Worm (Caenorhabditis elegans) whole organism, early embryonic: ENCODE results near the gene nep-12.

ENCODE experiments used
- B0310.2 ChIP-seq: sonication (generic microtip); optimal IDR thresholded peaks from 2 replicates; lab custom pipeline; 2016; ENCODE audit warnings: mild to moderate bottlenecking, missing genetic modification characterization, missing compliant biosample characterization
- F13C5.2 ChIP-seq: sonication (generic microtip); optimal IDR thresholded peaks from 2 replicates; lab custom pipeline; 2017; ENCODE audit warnings: mild to moderate bottlenecking, missing genetic modification characterization, inconsistent platforms, missing compliant biosample characterization
- aly-1 ChIP-seq: sonication (generic microtip); optimal IDR thresholded peaks from 2 replicates; lab custom pipeline; 2016; ENCODE audit warnings: missing genetic modification characterization, missing compliant biosample characterization
- ama-1 ChIP-seq: fragments of 150-350 bp; optimal IDR thresholded peaks from 2 replicates; lab custom pipeline; 2014
- ceh-13 ChIP-seq: fragments of 200-800 bp; sonication (Bioruptor generic); optimal IDR thresholded peaks from 2 replicates; lab custom pipeline; 2018; ENCODE audit warnings: mild to moderate bottlenecking, missing genetic modification characterization, missing compliant biosample characterization
- ceh-36 ChIP-seq: sonication (generic microtip); optimal IDR thresholded peaks from 2 replicates; lab custom pipeline; 2016; ENCODE audit warnings: missing genetic modification characterization, inconsistent platforms, missing compliant biosample characterization
- ets-7 ChIP-seq: sonication (generic microtip); optimal IDR thresholded peaks from 2 replicates; lab custom pipeline; 2016; ENCODE audit warnings: missing genotype, missing genetic modification characterization, missing compliant biosample characterization
- flt-1 ChIP-seq: fragments of 200-800 bp; sonication (Bioruptor generic); IDR thresholded peaks from 2 replicates; pipeline ENCODE4 v1.3.6; 2022; ENCODE audit warnings: missing genetic modification characterization, missing compliant biosample characterization
- hmbx-1 ChIP-seq: sonication (generic microtip); optimal IDR thresholded peaks from 2 replicates; lab custom pipeline; 2016; ENCODE audit warnings: mild to moderate bottlenecking, missing genetic modification characterization, missing compliant biosample characterization
- hmg-4 ChIP-seq: fragments of 200-800 bp; sonication (Bioruptor generic); optimal IDR thresholded peaks from 2 replicates; lab custom pipeline; 2018; ENCODE audit warnings: mild to moderate bottlenecking, missing genetic modification characterization, missing compliant biosample characterization
- hnd-1 ChIP-seq: sonication (generic microtip); optimal IDR thresholded peaks from 2 replicates; lab custom pipeline; 2016; ENCODE audit warnings: missing genetic modification characterization, missing compliant biosample characterization
- pes-1 ChIP-seq: fragments of 200-800 bp; sonication (Bioruptor generic); IDR thresholded peaks from 2 replicates; pipeline ENCODE4 v1.3.6; 2022; ENCODE audit warnings: missing genetic modification reagents, missing genetic modification characterization, missing compliant biosample characterization
- scrt-1 ChIP-seq: fragments of 200-800 bp; sonication (Bioruptor generic); IDR thresholded peaks from 2 replicates; pipeline ENCODE4 v1.3.6; 2022; ENCODE audit warnings: missing genetic modification characterization, missing compliant biosample characterization
- sea-1 ChIP-seq: fragments of 200-800 bp; sonication (Bioruptor generic); conservative IDR thresholded peaks from 2 replicates; pipeline ENCODE4 v1.3.6; 2022; ENCODE audit warnings: missing genetic modification characterization, missing compliant biosample characterization
- tbx-11 ChIP-seq: fragments of 200-800 bp; sonication (Bioruptor generic); IDR thresholded peaks from 2 replicates; pipeline ENCODE4 v1.3.6; 2022; ENCODE audit warnings: missing genetic modification characterization, missing compliant biosample characterization
- tbx-37 ChIP-seq: fragments of 200-800 bp; sonication (Bioruptor generic); conservative IDR thresholded peaks from 2 replicates; pipeline ENCODE4 v1.3.6; 2022; ENCODE audit warnings: missing genetic modification reagents, missing genetic modification characterization, missing compliant biosample characterization
- tra-4 ChIP-seq: sonication (generic microtip); optimal IDR thresholded peaks from 2 replicates; lab custom pipeline; 2017; ENCODE audit warnings: missing genetic modification characterization, missing compliant biosample characterization

Gene nep-12

DNA sequence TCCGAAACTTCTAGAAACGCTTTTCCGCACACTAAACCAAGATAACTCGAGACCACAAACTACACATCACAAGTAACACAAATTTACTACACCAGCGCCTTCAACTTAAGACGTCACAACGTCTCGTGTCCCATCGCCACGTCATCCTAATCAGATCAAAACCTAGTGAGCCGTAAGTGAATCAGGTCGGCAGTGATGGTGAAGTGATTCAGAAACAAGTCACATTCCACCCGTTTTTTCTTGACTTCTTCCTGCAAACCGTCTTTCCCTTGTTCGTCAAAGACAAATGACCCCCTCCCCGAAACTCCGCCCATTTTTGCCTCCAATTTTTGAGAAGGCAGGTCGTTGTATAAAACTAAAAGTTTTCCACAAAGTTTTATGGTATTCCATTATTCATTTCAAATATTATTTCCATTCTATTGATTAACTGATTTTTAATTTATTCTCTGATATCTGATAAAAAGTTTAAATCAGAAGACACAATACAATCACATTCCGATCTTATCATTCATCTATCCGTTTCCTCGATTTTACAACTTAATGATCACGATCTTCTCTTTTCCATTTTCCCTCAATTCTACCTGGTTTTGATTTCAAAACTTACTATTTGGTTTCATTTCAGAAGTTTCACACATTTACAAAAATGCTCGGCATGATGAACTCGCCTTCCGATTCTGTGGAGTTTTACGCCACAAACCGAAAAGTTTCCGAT lies 21.6 kb downstream of the nep-12 start, which contains the start of gene F26G1.2:
Gene F26G1.2, plus strand, starts transcription at position 508 of the 712 bp plus-strand sequence.
- TF ChIP-seq hmg-4 (GFP tag; lab: Kevin White, UChicago), result no peak
- TF ChIP-seq ets-7 (tag; lab: Kevin White, UChicago), result no peak
- TF ChIP-seq pes-1 (GFP tag; lab: Robert Waterston, UW), result no peak
- no peak for TF ChIP-seq sea-1 (GFP tag; lab: Robert Waterston, UW)
- TF ChIP-seq aly-1 (tag; lab: Kevin White, UChicago), result no peak
- TF ChIP-seq tbx-11 (GFP tag; lab: Robert Waterston, UW), result no peak
- TF ChIP-seq tra-4 (tag; lab: Kevin White, UChicago), result no peak
- TF ChIP-seq scrt-1 (GFP tag; lab: Robert Waterston, UW), result no peak
- no peak for TF ChIP-seq tbx-37 (GFP tag; lab: Robert Waterston, UW)
- TF ChIP-seq hmbx-1 (tag; lab: Kevin White, UChicago), result no peak
- TF ChIP-seq ceh-13 (GFP tag; lab: Kevin White, UChicago), result no peak
- TF ChIP-seq B0310.2 (tag; lab: Kevin White, UChicago), result no peak
- TF ChIP-seq hnd-1, result no peak
- no peak for TF ChIP-seq ceh-36 (tag; lab: Kevin White, UChicago)
- TF ChIP-seq flt-1 (GFP tag; lab: Robert Waterston, UW), result no peak
- TF ChIP-seq F13C5.2 (tag; lab: Kevin White, UChicago), result no peak
- TF ChIP-seq ama-1 (lab: Kevin White, UChicago), result no peak

DNA sequence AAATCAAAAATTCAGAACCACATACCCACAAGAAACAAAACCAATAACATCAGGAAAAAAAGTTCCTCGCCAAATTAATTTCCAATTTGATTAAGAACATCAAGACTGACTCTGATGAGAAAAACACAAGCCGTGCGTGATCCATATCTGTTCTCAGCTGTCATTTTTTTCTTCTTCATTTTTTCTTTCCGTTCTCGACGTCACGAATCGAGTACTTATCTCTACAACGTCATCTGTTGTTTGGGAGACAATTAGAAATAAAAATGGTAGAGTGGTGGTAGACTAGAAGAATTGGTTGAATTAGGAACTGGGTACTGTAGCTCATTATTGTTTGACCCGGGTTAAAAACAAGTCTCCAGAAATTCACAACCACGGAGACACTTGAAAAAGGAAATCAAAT lies 23.3 kb downstream of the nep-12 start:
- TF ChIP-seq tbx-11 (GFP tag; lab: Robert Waterston, UW) (no peak), hmg-4 (GFP tag; lab: Kevin White, UChicago) (no peak), tbx-37 (GFP tag; lab: Robert Waterston, UW) (no peak), ets-7 (tag; lab: Kevin White, UChicago) (no peak), tra-4 (tag; lab: Kevin White, UChicago) (no peak), ceh-13 (GFP tag; lab: Kevin White, UChicago) (no peak), scrt-1 (GFP tag; lab: Robert Waterston, UW) (no peak), F13C5.2 (tag; lab: Kevin White, UChicago) (no peak), hnd-1 (no peak), ama-1 (lab: Kevin White, UChicago) (no peak), pes-1 (GFP tag; lab: Robert Waterston, UW) (no peak), sea-1 (GFP tag; lab: Robert Waterston, UW) (no peak), hmbx-1 (tag; lab: Kevin White, UChicago) (no peak), ceh-36 (tag; lab: Kevin White, UChicago) (no peak), B0310.2 (tag; lab: Kevin White, UChicago) (no peak), aly-1 (tag; lab: Kevin White, UChicago) (no peak), flt-1 (GFP tag; lab: Robert Waterston, UW) (no peak)

DNA sequence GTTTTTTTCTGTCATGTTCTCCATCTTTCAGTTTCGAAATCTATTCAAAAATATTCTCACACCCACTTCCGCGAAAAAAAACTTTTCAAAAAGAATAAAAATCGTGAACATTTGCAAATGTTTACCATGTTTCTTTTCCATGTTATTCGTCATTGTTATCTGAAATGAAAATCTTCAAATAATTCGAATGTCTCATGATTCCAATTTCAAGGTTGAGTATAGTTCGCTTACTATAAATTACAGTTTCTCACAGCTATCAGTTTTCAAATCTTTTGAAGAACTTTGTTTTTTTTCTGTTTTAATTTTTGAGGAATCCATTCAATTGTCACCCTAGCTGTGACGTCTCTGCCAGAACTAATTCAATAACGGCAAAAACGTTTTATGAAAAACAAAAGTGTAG lies 24.5 kb downstream of the nep-12 start:
- TF ChIP-seq tbx-11 (GFP tag; lab: Robert Waterston, UW), result no peak

DNA sequence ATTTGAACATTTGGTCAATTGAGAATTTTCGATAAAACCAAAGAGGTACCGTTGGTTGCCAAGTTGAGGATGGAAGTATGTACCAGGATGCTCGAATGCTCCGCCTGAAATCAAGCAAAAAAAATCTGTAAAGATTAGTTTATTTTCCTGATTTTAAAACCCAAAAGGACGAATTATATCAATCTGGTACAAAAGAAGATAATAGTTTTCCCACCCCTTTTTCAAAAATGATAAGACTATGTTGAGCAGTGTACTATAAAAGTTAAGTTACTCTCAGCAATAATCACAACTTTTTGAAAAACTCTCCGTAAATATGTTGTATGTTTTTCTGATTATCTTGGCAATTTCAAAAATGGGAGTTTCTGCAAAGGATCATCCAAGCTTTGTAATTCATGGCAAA lies 25.9 kb downstream of the nep-12 start, which contains the start of gene F26G1.3:
Gene F26G1.3, plus strand, starts transcription at position 301 of the 400 bp plus-strand sequence.
- no peak for TF ChIP-seq B0310.2 (tag; lab: Kevin White, UChicago)
- TF ChIP-seq tbx-37 (GFP tag; lab: Robert Waterston, UW), result no peak
- no peak for TF ChIP-seq tra-4 (tag; lab: Kevin White, UChicago)
- TF ChIP-seq ama-1 (lab: Kevin White, UChicago), result no peak
- TF ChIP-seq aly-1 (tag; lab: Kevin White, UChicago), result no peak

DNA sequence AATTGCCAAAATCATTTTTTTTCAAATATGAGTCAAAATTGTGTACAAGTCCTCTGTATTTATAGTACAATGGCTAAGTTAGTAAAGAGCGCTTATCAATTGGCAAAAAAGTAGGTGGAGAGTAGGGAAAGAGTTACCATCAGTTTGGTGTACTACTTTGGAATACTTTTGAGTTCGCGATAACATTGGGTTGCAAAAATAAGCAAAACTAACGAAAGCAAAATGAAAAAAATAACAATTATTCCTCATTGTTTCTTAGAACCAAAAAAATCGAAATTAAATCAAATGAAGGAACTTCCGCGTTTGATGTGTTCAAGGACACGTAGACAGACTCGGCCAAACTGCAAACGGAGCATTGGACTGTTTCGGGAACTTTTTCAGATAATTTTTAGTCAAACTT lies 27.6 kb downstream of the nep-12 start, which contains the start of gene C27D9.2:
Gene C27D9.2, minus strand, starts transcription at position 101 of the 400 bp plus-strand sequence.
- no peak for TF ChIP-seq ama-1 (lab: Kevin White, UChicago)
- TF ChIP-seq ceh-36 (tag; lab: Kevin White, UChicago), result no peak
- no peak for TF ChIP-seq tra-4 (tag; lab: Kevin White, UChicago)
- no peak for TF ChIP-seq pes-1 (GFP tag; lab: Robert Waterston, UW)
- TF ChIP-seq B0310.2 (tag; lab: Kevin White, UChicago), result no peak
- no peak for TF ChIP-seq sea-1 (GFP tag; lab: Robert Waterston, UW)
- TF ChIP-seq aly-1 (tag; lab: Kevin White, UChicago), result no peak
- no peak for TF ChIP-seq hnd-1
- no peak for TF ChIP-seq hmbx-1 (tag; lab: Kevin White, UChicago)

DNA sequence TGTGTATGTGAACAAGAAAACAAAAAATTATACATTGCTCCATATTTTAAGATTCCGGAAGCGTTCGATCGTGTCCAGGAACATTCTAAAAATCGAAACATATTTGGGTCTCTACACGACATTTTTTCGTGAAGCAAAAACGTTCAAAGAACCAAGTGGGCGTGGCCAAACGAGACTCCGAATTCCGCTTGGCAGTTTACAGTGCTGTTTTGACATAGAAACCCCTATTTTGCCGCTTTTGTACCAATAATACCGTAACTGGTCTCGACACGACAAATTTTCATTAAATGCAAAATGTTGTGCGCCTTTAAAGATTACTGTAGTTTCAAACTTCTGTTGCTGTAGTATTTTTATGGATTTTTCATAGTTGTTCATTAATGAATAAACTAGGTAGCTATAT lies 28.7 kb downstream of the nep-12 start:
- TF ChIP-seq aly-1 (tag; lab: Kevin White, UChicago) (no peak), ceh-13 (GFP tag; lab: Kevin White, UChicago) (no peak), tbx-37 (GFP tag; lab: Robert Waterston, UW) (no peak), hmbx-1 (tag; lab: Kevin White, UChicago) (no peak), tra-4 (tag; lab: Kevin White, UChicago) (no peak), F13C5.2 (tag; lab: Kevin White, UChicago) (no peak), scrt-1 (GFP tag; lab: Robert Waterston, UW) (no peak), hmg-4 (GFP tag; lab: Kevin White, UChicago) (no peak)

DNA sequence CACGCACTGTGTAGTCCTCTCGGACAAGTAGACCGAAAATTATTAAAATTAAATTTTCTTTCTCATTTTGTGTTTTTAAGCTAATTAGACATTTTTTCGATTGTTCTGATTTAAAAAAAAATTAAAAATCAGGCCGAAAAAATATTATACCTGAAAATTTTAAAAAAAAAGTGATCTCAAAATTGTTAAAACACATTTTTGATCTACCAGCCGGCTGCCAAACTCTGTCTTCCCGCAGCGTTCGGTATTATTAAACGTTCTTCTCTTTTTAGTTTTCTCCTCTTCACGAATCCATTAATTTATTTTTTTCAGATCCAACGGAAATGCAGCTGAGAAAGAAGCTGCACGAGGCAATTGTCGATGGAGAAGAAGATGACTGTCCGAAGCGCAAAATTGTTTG lies 31.2 kb downstream of the nep-12 start, which contains the start of gene C27D9.1:
Gene C27D9.1, plus strand, starts transcription at position 281 of the 400 bp plus-strand sequence.
- no peak for TF ChIP-seq pes-1 (GFP tag; lab: Robert Waterston, UW)
- TF ChIP-seq tbx-11 (GFP tag; lab: Robert Waterston, UW), result no peak
- no peak for TF ChIP-seq flt-1 (GFP tag; lab: Robert Waterston, UW)
- no peak for TF ChIP-seq aly-1 (tag; lab: Kevin White, UChicago)
- no peak for TF ChIP-seq B0310.2 (tag; lab: Kevin White, UChicago)
- no peak for TF ChIP-seq ceh-36 (tag; lab: Kevin White, UChicago)
- no peak for TF ChIP-seq scrt-1 (GFP tag; lab: Robert Waterston, UW)
- TF ChIP-seq ama-1 (lab: Kevin White, UChicago), result no peak
- TF ChIP-seq ets-7 (tag; lab: Kevin White, UChicago), result no peak
- no peak for TF ChIP-seq tra-4 (tag; lab: Kevin White, UChicago)
- no peak for TF ChIP-seq hmbx-1 (tag; lab: Kevin White, UChicago)
- no peak for TF ChIP-seq tbx-37 (GFP tag; lab: Robert Waterston, UW)
